Worm (Caenorhabditis elegans): ENCODE results near the gene mtm-9.

The mtm-9 gene

DNA sequence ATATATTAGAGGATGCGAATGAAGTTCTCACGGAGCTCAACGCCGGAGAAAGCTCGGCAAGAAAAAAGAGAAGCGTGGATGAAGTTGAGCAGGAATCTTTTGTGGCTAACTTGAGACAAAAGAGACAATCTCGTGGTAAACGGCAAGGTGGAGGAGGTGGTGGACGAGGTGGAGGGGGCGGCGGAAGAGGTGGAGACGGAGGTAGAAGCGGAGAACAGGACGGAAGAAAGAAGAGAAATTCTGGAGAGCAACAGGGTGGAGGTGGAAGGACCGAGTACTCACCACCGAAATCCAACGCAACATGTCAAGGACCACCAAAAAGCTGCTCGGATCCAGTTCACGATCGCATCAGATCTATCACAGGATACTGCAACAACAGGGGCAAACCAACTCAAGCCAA lies 47.0 kb downstream of the mtm-9 start:
- TF ChIP-seq npax-4 (tag; optimal IDR thresholded peaks at IDR 0.05) (no peak), fkh-6 (tag; optimal IDR thresholded peaks at IDR 0.05) (no peak), rnt-1 (tag; optimal IDR thresholded peaks at IDR 0.05) (no peak), pqm-1 (tag; optimal IDR thresholded peaks at IDR 0.05) (no peak), ceh-14 (tag; optimal IDR thresholded peaks at IDR 0.05) (no peak), ceh-31 (tag; optimal IDR thresholded peaks at IDR 0.05) (no peak), unc-55 (GFP tag; optimal IDR thresholded peaks at IDR 0.05) (no peak), sdc-2 (tag; optimal IDR thresholded peaks at IDR 0.05) (no peak)

All from whole organism, late embryonic.